Worm (Caenorhabditis elegans) whole organism, L4 larva: ENCODE data around the gene F01F1.14.

Experiments used
- F49E8.2 ChIP-seq: sonication (generic microtip); optimal IDR thresholded peaks from 2 replicates; lab custom pipeline; 2016; ENCODE audit warnings: missing compliant biosample characterization, mild to moderate bottlenecking, missing genetic modification characterization, borderline replicate concordance
- T20F7.1 ChIP-seq: fragments of 200-800 bp; sonication (Bioruptor generic); optimal IDR thresholded peaks from 2 replicates; lab custom pipeline; 2018; ENCODE audit warnings: mild to moderate bottlenecking, missing genetic modification characterization, missing compliant biosample characterization
- aha-1 ChIP-seq: fragments of 150-350 bp; peaks from one replicate; lab custom pipeline; 2014; ENCODE audit warnings: missing biosample characterization, missing genetic modification characterization
- aly-2 ChIP-seq: sonication (generic microtip); optimal IDR thresholded peaks from 2 replicates; lab custom pipeline; 2018; ENCODE audit warnings: missing biosample characterization, missing genetic modification characterization
- attf-4 ChIP-seq: sonication (generic microtip); optimal IDR thresholded peaks from 3 replicates; lab custom pipeline; 2017; ENCODE audit warnings: missing biosample characterization, missing genetic modification characterization
- ceh-20 ChIP-seq: fragments of 200-800 bp; sonication (Bioruptor generic); IDR thresholded peaks from 2 replicates; pipeline ENCODE4 v1.3.6; 2022; ENCODE audit warnings: missing genetic modification reagents, missing genetic modification characterization, missing compliant biosample characterization
- ceh-32 ChIP-seq: sonication (generic microtip); optimal IDR thresholded peaks from 2 replicates; lab custom pipeline; 2016; ENCODE audit warnings: mild to moderate bottlenecking, missing genetic modification characterization, missing compliant biosample characterization; ENCODE audit not compliant: poor library complexity
- ceh-44 ChIP-seq: fragments of 200-800 bp; sonication (Bioruptor generic); IDR thresholded peaks from 2 replicates; pipeline ENCODE4 v1.3.6; 2022; ENCODE audit warnings: missing genetic modification reagents, missing genetic modification characterization, missing compliant biosample characterization
- daf-16 ChIP-seq, 3 experiments: sonication (generic microtip); optimal IDR thresholded peaks; 2 replicates each; lab custom pipeline; 2016 to 2017; ENCODE audit warnings: missing genetic modification characterization in 3 of 3, missing genetic modification reagents in 3 of 3, mild to moderate bottlenecking in 2 of 3, missing compliant biosample characterization in 2 of 3, missing biosample characterization in 1 of 3, moderate library complexity in 1 of 3
- dpl-1 ChIP-seq: fragments of 150-350 bp; optimal IDR thresholded peaks from 2 replicates; lab custom pipeline; 2014; ENCODE audit warnings: missing biosample characterization, missing genetic modification reagents, missing genetic modification characterization
- duxl-1 ChIP-seq: sonication (generic microtip); optimal IDR thresholded peaks from 2 replicates; lab custom pipeline; 2016; ENCODE audit warnings: mild to moderate bottlenecking, missing genetic modification characterization, moderate library complexity, missing compliant biosample characterization; ENCODE audit not compliant: poor library complexity
- dve-1 ChIP-seq: sonication (generic microtip); optimal IDR thresholded peaks from 2 replicates; lab custom pipeline; 2017; ENCODE audit warnings: antibody characterized with exemption, mild to moderate bottlenecking, missing genetic modification characterization, missing compliant biosample characterization; ENCODE audit not compliant: insufficient read depth
- fkh-10 ChIP-seq: fragments of 150-350 bp; optimal IDR thresholded peaks from 2 replicates; lab custom pipeline; 2014; ENCODE audit warnings: missing biosample characterization, missing genetic modification reagents, missing genetic modification characterization
- hif-1 ChIP-seq, 2 experiments: sonication (generic microtip); optimal IDR thresholded peaks; 2 replicates each; lab custom pipeline; 2016 to 2017; ENCODE audit warnings: missing compliant biosample characterization in 2 of 2, missing genetic modification characterization in 2 of 2, missing genetic modification reagents in 2 of 2, missing genotype in 2 of 2, mild to moderate bottlenecking in 1 of 2
- hlh-11 ChIP-seq: fragments of 200-800 bp; sonication (Bioruptor generic); optimal IDR thresholded peaks from 2 replicates; lab custom pipeline; 2018; ENCODE audit warnings: mild to moderate bottlenecking, missing genetic modification characterization, missing compliant biosample characterization
- hlh-30 ChIP-seq: sonication (generic microtip); optimal IDR thresholded peaks from 2 replicates; lab custom pipeline; 2017; ENCODE audit warnings: antibody characterized with exemption, mild to moderate bottlenecking, missing genetic modification characterization, missing compliant biosample characterization; ENCODE audit not compliant: insufficient read depth
- hmg-1.1 ChIP-seq: fragments of 200-800 bp; sonication (Bioruptor generic); IDR thresholded peaks from 2 replicates; pipeline ENCODE4 v1.3.6; 2022; ENCODE audit warnings: missing genetic modification reagents, missing genetic modification characterization, missing compliant biosample characterization
- lin-38 ChIP-seq: fragments of 200-800 bp; sonication (Bioruptor generic); IDR thresholded peaks from 2 replicates; pipeline ENCODE4 v1.3.6; 2022; ENCODE audit warnings: missing genetic modification reagents, missing genetic modification characterization, missing compliant biosample characterization
- lin-39 ChIP-seq: fragments of 150-350 bp; optimal IDR thresholded peaks from 2 replicates; lab custom pipeline; 2014; ENCODE audit warnings: missing biosample characterization, missing genetic modification reagents, missing genetic modification characterization
- lsy-2 ChIP-seq, 2 experiments: fragments of 150-350 bp in 1 of 2; sonication (generic microtip) in 1 of 2; optimal IDR thresholded peaks; 2 replicates each; lab custom pipeline; 2014 to 2017; ENCODE audit warnings: missing biosample characterization in 2 of 2, missing genetic modification characterization in 2 of 2
- madf-5 ChIP-seq, 2 experiments: fragments of 200-800 bp; sonication (Bioruptor generic); IDR thresholded peaks; 2 replicates each; pipeline ENCODE4 v1.3.6; 2022; ENCODE audit warnings: missing compliant biosample characterization in 2 of 2, missing genetic modification characterization in 2 of 2
- mep-1 ChIP-seq: fragments of 150-350 bp; sonication (generic microtip); optimal IDR thresholded peaks from 3 replicates; lab custom pipeline; 2014; ENCODE audit warnings: missing biosample characterization, missing genetic modification characterization
- mxl-2 ChIP-seq: fragments of 200-800 bp; sonication (Bioruptor generic); conservative IDR thresholded peaks from 2 replicates; pipeline ENCODE4 v1.3.6; 2022; ENCODE audit warnings: missing genetic modification reagents, missing genetic modification characterization, missing compliant biosample characterization
- nhr-28 ChIP-seq: fragments of 150-350 bp; optimal IDR thresholded peaks from 2 replicates; lab custom pipeline; 2014; ENCODE audit warnings: missing biosample characterization, missing genetic modification characterization
- nhr-41 ChIP-seq: fragments of 200-800 bp; sonication (Bioruptor generic); IDR thresholded peaks from 2 replicates; pipeline ENCODE4 v1.3.6; 2022; ENCODE audit warnings: missing genetic modification reagents, missing genetic modification characterization, missing compliant biosample characterization
- nhr-6 ChIP-seq: fragments of 150-350 bp; optimal IDR thresholded peaks from 2 replicates; lab custom pipeline; 2014; ENCODE audit warnings: missing biosample characterization, missing genetic modification characterization
- pha-4 ChIP-seq, 2 experiments: fragments of 150-350 bp in 1 of 2; fragments of 200-800 bp in 1 of 2; sonication (Bioruptor generic) in 1 of 2; IDR thresholded peaks in 1 of 2; optimal IDR thresholded peaks in 1 of 2; 2 replicates each; pipeline versions ENCODE4 v1.3.6 to Lab custom; 2014 to 2022; ENCODE audit warnings: missing genetic modification characterization in 2 of 2, missing genetic modification reagents in 2 of 2, missing biosample characterization in 1 of 2, missing compliant biosample characterization in 1 of 2
- php-3 ChIP-seq: fragments of 200-800 bp; sonication (Bioruptor generic); IDR thresholded peaks from 2 replicates; pipeline ENCODE4 v1.3.6; 2022; ENCODE audit warnings: missing genetic modification reagents, missing genetic modification characterization, missing compliant biosample characterization
- rbr-2 ChIP-seq: sonication (generic microtip); optimal IDR thresholded peaks from 2 replicates; lab custom pipeline; 2016; ENCODE audit warnings: missing genotype, missing genetic modification characterization, missing compliant biosample characterization
- spr-1 ChIP-seq: sonication (generic microtip); optimal IDR thresholded peaks from 2 replicates; lab custom pipeline; 2016; ENCODE audit warnings: mild to moderate bottlenecking, missing genetic modification characterization, missing compliant biosample characterization
- spr-3 ChIP-seq: fragments of 200-800 bp; sonication (Bioruptor generic); optimal IDR thresholded peaks from 2 replicates; lab custom pipeline; 2018; ENCODE audit warnings: mild to moderate bottlenecking, missing genetic modification characterization, missing compliant biosample characterization
- unc-39 ChIP-seq: sonication (generic microtip); optimal IDR thresholded peaks from 2 replicates; lab custom pipeline; 2017; ENCODE audit warnings: missing biosample characterization, missing genetic modification characterization
- unc-62 ChIP-seq, 3 experiments: fragments of 150-350 bp in 1 of 3; sonication (generic microtip); optimal IDR thresholded peaks in 2 of 3; peaks in 1 of 3; 1 replicate in 1 of 3; 2 replicates in 2 of 3; lab custom pipeline; 2014 to 2017; ENCODE audit warnings: missing biosample characterization in 3 of 3, missing genetic modification characterization in 3 of 3, missing genetic modification reagents in 3 of 3, missing genotype in 1 of 3
- zfp-3 ChIP-seq: fragments of 200-800 bp; sonication (Bioruptor generic); conservative IDR thresholded peaks from 2 replicates; pipeline ENCODE4 v1.3.6; 2022; ENCODE audit warnings: missing genetic modification reagents, missing genetic modification characterization, missing compliant biosample characterization
- zip-11 ChIP-seq: fragments of 200-800 bp; sonication (Bioruptor generic); IDR thresholded peaks from 2 replicates; pipeline ENCODE4 v1.3.6; 2022; ENCODE audit warnings: missing genetic modification characterization, missing compliant biosample characterization

Gene F01F1.14

DNA sequence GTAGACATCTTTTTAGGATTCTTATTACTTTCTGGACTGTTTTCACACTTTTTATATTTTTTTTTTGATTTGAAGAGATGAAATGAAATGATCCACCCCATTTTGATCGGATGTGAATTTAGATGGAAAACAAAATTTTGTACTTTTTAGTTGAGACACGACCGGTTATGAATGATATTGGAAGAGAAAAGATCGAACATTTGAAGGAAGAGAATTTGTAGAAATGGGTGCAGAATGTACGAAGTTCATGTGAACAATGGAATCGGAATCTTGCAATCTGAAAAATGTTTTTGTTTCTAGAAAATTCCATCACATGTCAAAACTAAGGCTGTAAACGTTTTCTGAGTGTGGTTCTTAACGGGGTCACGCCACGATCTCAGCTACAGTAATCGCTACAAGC, at the start of gene F01F1.14:
Gene F01F1.14 (minus strand): TSS at position 101 of the 400 bp plus-strand sequence.
- TF ChIP-seq zip-11 (GFP tag; lab: Robert Waterston, UW) (no peak), unc-39 (no peak), spr-3 (GFP tag; lab: Kevin White, UChicago) (no peak), dve-1 (tag; lab: Kevin White, UChicago) (no peak), attf-4 (tag; lab: Kevin White, UChicago) (no peak), madf-5 (GFP tag; IDR thresholded peaks at IDR 0.05; lab: Robert Waterston, UW) (no peak), unc-62 (GFP tag; optimal IDR thresholded peaks at IDR 0.05 in 1 of 2; lab: Kevin White, UChicago) (no peak), unc-62 (tag; optimal IDR thresholded peaks at IDR 0.05; lab: Kevin White, UChicago) (no peak), ceh-32 (tag; lab: Kevin White, UChicago) (no peak), ceh-20 (GFP tag; lab: Robert Waterston, UW) (no peak), aly-2 (tag; lab: Kevin White, UChicago) (no peak)

DNA sequence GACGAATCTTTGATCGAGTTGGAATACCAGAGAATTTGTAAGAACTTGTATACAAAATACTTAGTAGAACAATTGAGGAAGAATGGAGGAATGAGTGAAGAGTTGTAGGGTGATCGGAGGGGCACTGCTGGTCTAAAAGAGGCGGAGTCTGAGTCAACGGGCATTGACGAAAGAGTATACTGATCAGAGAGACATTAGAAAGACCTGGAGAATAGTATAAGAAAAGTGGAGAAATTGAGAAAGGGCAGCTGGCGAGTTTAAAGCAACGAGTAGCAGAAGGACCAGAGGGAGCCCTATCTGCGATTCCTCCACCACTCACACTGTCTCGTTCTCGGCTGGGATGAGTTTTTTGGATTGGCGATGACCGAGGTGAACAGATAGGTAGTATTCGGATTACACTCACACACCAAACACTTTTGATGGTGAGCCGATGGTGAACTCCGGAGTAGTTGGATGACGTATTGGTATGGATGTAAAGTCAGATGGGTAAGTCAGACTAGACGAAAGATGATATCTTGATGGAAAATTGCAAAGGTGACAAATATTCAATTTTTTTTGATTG, 48.8 kb upstream of the F01F1.14 start, which contains the start of gene EGAP1.5:
Gene EGAP1.5 (plus strand): TSS at position 289 of the 562 bp plus-strand sequence.
- peak; percentile 15 for TF ChIP-seq hlh-11 (tag; lab: Kevin White, UChicago)
- no peak for TF ChIP-seq hif-1 (tag; optimal IDR thresholded peaks at IDR 0.05; lab: Kevin White, UChicago)
- TF ChIP-seq, all 104 proteins: peak for 1

DNA sequence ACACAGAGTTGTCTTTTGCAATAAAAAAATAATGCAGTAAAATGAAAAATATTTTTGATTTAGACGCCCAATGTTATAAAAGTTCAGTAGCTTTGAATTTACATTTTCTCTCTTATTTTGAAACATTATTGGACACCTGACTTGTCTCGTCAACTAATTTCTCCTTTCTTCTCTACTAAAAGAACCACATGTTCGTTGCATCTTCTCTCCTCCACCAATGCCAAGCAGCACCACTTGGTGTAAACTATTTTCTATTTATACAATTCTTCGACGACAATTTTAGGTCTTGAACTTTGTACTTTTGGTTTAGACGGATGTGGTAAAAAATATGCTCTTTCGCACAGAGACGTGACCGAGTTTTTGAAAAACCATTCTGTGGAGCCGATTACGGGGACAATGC, 47.9 kb upstream of the F01F1.14 start:
- peak in 1 of 2 experiments; percentile 19 for TF ChIP-seq daf-16 (GFP tag; optimal IDR thresholded peaks at IDR 0.05; lab: Kevin White, UChicago)
- no peak for TF ChIP-seq daf-16 (tag; optimal IDR thresholded peaks at IDR 0.05; lab: Kevin White, UChicago)
- TF ChIP-seq mxl-2 (GFP tag; lab: Robert Waterston, UW), result no peak
- TF ChIP-seq php-3 (GFP tag; lab: Robert Waterston, UW), result no peak
- no peak for TF ChIP-seq nhr-41
- TF ChIP-seq F49E8.2 (tag; lab: Kevin White, UChicago), result no peak
- TF ChIP-seq hlh-30 (tag; lab: Kevin White, UChicago), result peak; percentile 14
- no peak for TF ChIP-seq zfp-3 (GFP tag; lab: Robert Waterston, UW)
- TF ChIP-seq fkh-10 (GFP tag; lab: Kevin White, UChicago), result no peak
- TF ChIP-seq, all 104 proteins: peak for 2

DNA sequence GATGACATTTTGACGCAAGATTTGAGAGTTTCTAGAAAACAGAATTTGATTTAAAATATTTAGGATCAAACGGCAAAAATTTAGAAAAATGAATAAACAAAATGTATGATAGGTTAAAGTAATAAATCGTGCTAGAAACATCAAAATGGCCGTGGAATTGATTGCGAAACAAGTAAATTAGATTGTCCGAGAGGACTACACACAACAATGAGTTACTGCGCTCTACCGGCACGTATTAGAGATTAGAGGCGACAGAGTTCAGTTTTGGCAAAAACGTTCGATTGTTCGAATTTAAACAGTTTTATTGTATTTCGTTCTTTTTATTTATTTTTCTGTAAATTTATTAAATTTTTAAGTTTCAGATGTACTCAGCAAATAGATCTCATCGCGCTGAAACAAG, 43.0 kb upstream of the F01F1.14 start, which contains the start of the genes dnc-2 and bcl-7:
Gene dnc-2 (minus strand): TSS at position 33 of the 400 bp plus-strand sequence.
Gene bcl-7 (plus strand): TSS at position 363 of the 400 bp plus-strand sequence.
- TF ChIP-seq dve-1 (tag; lab: Kevin White, UChicago) (peak; percentile 37), nhr-6 (tag; lab: Kevin White, UChicago) (peak; percentile 12), fkh-10 (GFP tag; lab: Kevin White, UChicago) (no peak), lin-39 (tag; lab: Kevin White, UChicago) (no peak), lin-38 (GFP tag; lab: Robert Waterston, UW) (peak; percentile 88), rbr-2 (peak; percentile 38), dpl-1 (GFP tag; lab: Kevin White, UChicago) (peak; percentile 65), T20F7.1 (peak; percentile 23), spr-1 (tag; lab: Kevin White, UChicago) (no peak), duxl-1 (peak; percentile 15), hif-1 (tag; optimal IDR thresholded peaks at IDR 0.05; lab: Kevin White, UChicago) (peak in 1 of 2 experiments; percentile 28), daf-16 (GFP tag; optimal IDR thresholded peaks at IDR 0.05; lab: Kevin White, UChicago) (no peak), daf-16 (tag; optimal IDR thresholded peaks at IDR 0.05; lab: Kevin White, UChicago) (peak; percentile 31), mep-1 (peak; percentile 38), ceh-44 (GFP tag; lab: Robert Waterston, UW) (no peak), aha-1 (tag; lab: Kevin White, UChicago) (peak; percentile 9), nhr-28 (tag; lab: Kevin White, UChicago) (no peak), pha-4 (GFP tag; IDR thresholded peaks at IDR 0.05; lab: Robert Waterston, UW) (no peak), pha-4 (tag; optimal IDR thresholded peaks at IDR 0.05; lab: Kevin White, UChicago) (peak; percentile 51), hmg-1.1 (0 out of 2 replicates have a peak, but pooled peaks have one; percentile 6), lsy-2 (tag; optimal IDR thresholded peaks at IDR 0.05; lab: Kevin White, UChicago) (peak in 1 of 2 experiments; percentile 84)
- TF ChIP-seq, all 104 proteins: peak for 14
